Worm (Caenorhabditis elegans): Measurements from ENCODE around the gene kin-33.

kin-33 gene

DNA sequence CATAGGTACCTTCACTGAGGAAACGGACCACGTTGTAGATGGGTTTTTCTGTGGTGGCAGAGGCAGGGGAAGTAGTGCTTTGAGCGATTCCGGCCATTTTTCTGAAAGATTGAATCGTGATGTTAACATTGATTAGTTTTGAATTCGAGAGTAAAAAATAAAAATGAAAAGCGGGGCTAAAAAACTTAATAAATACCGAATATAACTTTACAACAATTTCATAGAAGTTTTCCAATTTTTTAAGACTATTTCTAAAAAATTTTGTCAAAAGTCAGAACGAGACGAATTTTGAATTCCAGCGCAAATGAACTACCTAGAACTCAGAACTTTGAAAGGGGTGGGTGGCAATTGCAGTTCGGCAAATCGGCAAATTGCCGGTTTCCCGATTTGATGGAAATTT is at the start of gene kin-33:
Gene kin-33, minus strand, starts transcription at position 101 of the 400 bp plus-strand sequence.
- TF ChIP-seq egl-44 (GFP tag; IDR thresholded peaks at IDR 0.05) (no peak), hsf-1 (GFP tag; IDR thresholded peaks at IDR 0.05) (no peak), egrh-3 (GFP tag; IDR thresholded peaks at IDR 0.05) (no peak), ZK185.1 (tag; optimal IDR thresholded peaks at IDR 0.05; ENCODE audit: poor library complexity, severe bottlenecking) (no peak), akir-1 (GFP tag; optimal IDR thresholded peaks at IDR 0.05) (no peak), atf-7 (tag; optimal IDR thresholded peaks at IDR 0.05) (no peak), rcor-1 (GFP tag; IDR thresholded peaks at IDR 0.05) (no peak), F23B12.7 (tag; optimal IDR thresholded peaks at IDR 0.05; ENCODE audit: insufficient read depth) (no peak), lin-26 (GFP tag; IDR thresholded peaks at IDR 0.05) (no peak), repo-1 (tag; optimal IDR thresholded peaks at IDR 0.05) (no peak), K12H6.12 (tag; optimal IDR thresholded peaks at IDR 0.05) (no peak), hmg-1.2 (GFP tag; IDR thresholded peaks at IDR 0.05) (no peak), nhr-80 (tag; optimal IDR thresholded peaks at IDR 0.05) (no peak)

DNA sequence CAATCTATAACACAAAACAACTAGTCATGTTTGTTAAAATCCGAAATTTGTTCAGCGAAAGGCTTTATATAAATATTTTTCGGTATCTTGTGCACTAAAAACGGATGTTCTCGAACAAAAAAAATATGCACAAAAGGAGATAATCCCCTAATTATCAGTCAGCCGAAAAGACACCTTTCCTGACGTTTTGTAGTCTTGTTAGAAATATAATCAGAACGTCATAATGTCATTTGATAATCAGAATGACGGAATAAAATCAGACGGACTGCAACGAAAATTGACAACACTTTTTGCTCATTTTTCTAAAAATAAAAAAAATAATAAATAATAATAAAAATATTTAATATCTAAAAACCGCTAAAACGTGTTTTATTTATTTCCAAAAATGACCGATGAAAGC is 49.5 kb upstream of the kin-33 start:
- TF ChIP-seq B0336.3 (GFP tag; IDR thresholded peaks at IDR 0.05), result no peak
- TF ChIP-seq rpc-1 (optimal IDR thresholded peaks at IDR 0.05), result no peak
- TF ChIP-seq rpc-1 (tag; optimal IDR thresholded peaks at IDR 0.05), result no peak
- TF ChIP-seq F57A8.1 (GFP tag; optimal IDR thresholded peaks at IDR 0.05), result no peak
- TF ChIP-seq F49E8.2 (tag; optimal IDR thresholded peaks at IDR 0.05; ENCODE audit: insufficient read depth), result no peak
- no peak for TF ChIP-seq madf-10 (tag; optimal IDR thresholded peaks at IDR 0.05)
- TF ChIP-seq F23B12.7 (tag; optimal IDR thresholded peaks at IDR 0.05; ENCODE audit: insufficient read depth), result no peak
- TF ChIP-seq nhr-120 (GFP tag; IDR thresholded peaks at IDR 0.05), result no peak

DNA sequence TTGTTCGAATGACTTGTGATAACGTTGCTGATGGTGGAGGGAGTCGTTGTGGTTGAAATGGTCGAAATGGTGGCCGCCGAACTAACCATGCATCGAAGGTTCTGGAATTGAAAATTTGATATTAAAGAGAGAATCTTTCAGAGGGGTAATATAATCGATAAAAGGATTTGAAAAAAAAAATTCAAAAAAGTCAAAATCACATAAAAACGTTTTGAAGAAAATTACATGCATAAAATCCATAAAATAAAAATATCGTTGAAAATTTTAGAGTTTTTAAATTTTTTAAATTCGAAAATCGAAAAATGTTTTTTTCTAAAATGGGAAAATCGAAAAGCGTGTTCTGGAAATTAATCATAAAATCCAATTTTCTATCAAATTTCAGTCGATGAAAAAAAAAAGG is 47.1 kb upstream of the kin-33 start, which contains the start of gene npr-5:
Gene npr-5, minus strand, starts transcription at position 101 of the 400 bp plus-strand sequence.
- TF ChIP-seq repo-1 (tag; optimal IDR thresholded peaks at IDR 0.05), result no peak
- TF ChIP-seq snpc-1.1 (tag; optimal IDR thresholded peaks at IDR 0.05; ENCODE audit: insufficient read depth), result no peak
- TF ChIP-seq ceh-100 (GFP tag; IDR thresholded peaks at IDR 0.05), result no peak
- no peak for TF ChIP-seq snpc-3.4 (tag; optimal IDR thresholded peaks at IDR 0.05)
- no peak for TF ChIP-seq aptf-3 (GFP tag; IDR thresholded peaks at IDR 0.05)
- TF ChIP-seq Y79H2A.3 (GFP tag; conservative IDR thresholded peaks at IDR 0.05), result no peak
- TF ChIP-seq mxl-1 (tag; optimal IDR thresholded peaks at IDR 0.05), result no peak
- TF ChIP-seq hmg-1.2 (GFP tag; IDR thresholded peaks at IDR 0.05), result no peak
- TF ChIP-seq dox-1 (GFP tag; IDR thresholded peaks at IDR 0.05), result no peak
- no peak for TF ChIP-seq cebp-2 (GFP tag; IDR thresholded peaks at IDR 0.05)
- TF ChIP-seq B0261.1 (tag; optimal IDR thresholded peaks at IDR 0.05), result no peak
- no peak for TF ChIP-seq athp-1 (tag; optimal IDR thresholded peaks at IDR 0.05)

DNA sequence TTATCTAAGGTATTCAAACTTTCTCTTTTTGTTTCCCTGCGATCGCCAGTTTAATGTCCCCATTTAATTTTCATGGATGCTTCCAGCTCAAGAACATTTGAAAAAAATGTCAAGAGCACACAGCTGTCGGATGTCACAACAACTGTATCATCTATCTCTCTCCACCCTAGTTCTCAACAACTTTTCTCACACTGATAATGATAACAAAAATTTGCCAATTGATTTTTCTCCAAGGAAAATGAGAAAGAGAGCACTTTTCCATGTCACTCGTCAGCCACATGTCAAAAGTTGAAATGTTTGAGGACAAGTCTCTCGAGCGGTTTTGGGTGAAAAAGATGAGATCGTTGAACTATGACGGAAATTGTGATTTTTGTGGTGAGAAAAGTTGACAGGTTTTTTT is 46.6 kb upstream of the kin-33 start:
- TF ChIP-seq C06A6.2 (GFP tag; conservative IDR thresholded peaks at IDR 0.05) (no peak), bed-1 (GFP tag; IDR thresholded peaks at IDR 0.05) (no peak), Y56A3A.18 (GFP tag; IDR thresholded peaks at IDR 0.05) (no peak), nhr-179 (tag; optimal IDR thresholded peaks at IDR 0.05) (no peak), ceh-100 (GFP tag; IDR thresholded peaks at IDR 0.05) (no peak), hmg-20 (GFP tag; IDR thresholded peaks at IDR 0.05) (no peak), lin-35 (GFP tag; optimal IDR thresholded peaks at IDR 0.05) (no peak), sdz-38 (tag; optimal IDR thresholded peaks at IDR 0.05) (no peak), ceh-58 (GFP tag; IDR thresholded peaks at IDR 0.05) (no peak), xnd-1 (tag; optimal IDR thresholded peaks at IDR 0.05) (no peak), attf-3 (GFP tag; conservative IDR thresholded peaks at IDR 0.05) (no peak), madf-10 (tag; optimal IDR thresholded peaks at IDR 0.05) (no peak), athp-1 (tag; optimal IDR thresholded peaks at IDR 0.05) (no peak), mcd-1 (GFP tag; IDR thresholded peaks at IDR 0.05) (no peak), hlh-12 (tag; optimal IDR thresholded peaks at IDR 0.05) (no peak)

Data from whole organism, young adult.